Fruit fly (Drosophila melanogaster): ENCODE measurements around the gene VhaM9.7-a.

Gene VhaM9.7-a

dm6 chr3L:4228187-4228836, 34.2 kb upstream of the VhaM9.7-a start (continued):
- peak; percentile 90 for TF ChIP-seq CG4404 (GFP tag; IDR thresholded peaks at IDR 0.05)
- peak; percentile 98 for TF ChIP-seq Xrp1 (GFP tag; IDR thresholded peaks at IDR 0.05)
- TF ChIP-seq CG8765 (GFP tag; IDR thresholded peaks at IDR 0.05) = peak; percentile 76; the same call in 1 of the 2 replicates
- TF ChIP-seq fd3F (GFP tag; optimal IDR thresholded peaks at IDR 0.05) = peak; percentile 84
- peak; percentile 97 for TF ChIP-seq CG8388 (GFP tag; optimal IDR thresholded peaks at IDR 0.05)
- peak; percentile 95 for TF ChIP-seq pnt (GFP tag; optimal IDR thresholded peaks at IDR 0.05)
- peak; percentile 96 for TF ChIP-seq CG5245 (GFP tag; optimal IDR thresholded peaks at IDR 0.05)
- TF ChIP-seq fu2 (GFP tag; optimal IDR thresholded peaks at IDR 0.05) = peak; percentile 84
- TF ChIP-seq Sry-β (GFP tag; optimal IDR thresholded peaks at IDR 0.05) = peak; percentile 57
- peak; percentile 87 for TF ChIP-seq CG4854 (GFP tag; optimal IDR thresholded peaks at IDR 0.05)
- TF ChIP-seq lmd (GFP tag; IDR thresholded peaks at IDR 0.05) = peak; percentile 97
- peak; percentile 95 for TF ChIP-seq CG10209 (GFP tag; optimal IDR thresholded peaks at IDR 0.05)
- TF ChIP-seq cwo (GFP tag; optimal IDR thresholded peaks at IDR 0.05) = peak; percentile 85
- TF ChIP-seq Aef1 (GFP tag; IDR thresholded peaks at IDR 0.05) = peak; percentile 95
- no peak for TF ChIP-seq br (optimal IDR thresholded peaks at IDR 0.05)
- TF ChIP-seq cato (GFP tag; optimal IDR thresholded peaks at IDR 0.05; ENCODE audit: borderline replicate concordance) = peak; percentile 90
- peak; percentile 93 for TF ChIP-seq Spps (tag; optimal IDR thresholded peaks at IDR 0.05)
- peak; percentile 83 for TF ChIP-seq da (GFP tag; optimal IDR thresholded peaks at IDR 0.05)
- peak; percentile 93 for TF ChIP-seq CG12942 (GFP tag; optimal IDR thresholded peaks at IDR 0.05)
- peak; percentile 98 for TF ChIP-seq CG13424 (tag; optimal IDR thresholded peaks at IDR 0.05)
- TF ChIP-seq Bteb2 (GFP tag; optimal IDR thresholded peaks at IDR 0.05) = peak; percentile 82
- peak; percentile 93 for TF ChIP-seq Camta (GFP tag; optimal IDR thresholded peaks at IDR 0.05)
- TF ChIP-seq CG3838 (GFP tag; optimal IDR thresholded peaks at IDR 0.05) = peak; percentile 87
- TF ChIP-seq bsh (GFP tag; optimal IDR thresholded peaks at IDR 0.05) = peak; percentile 95 to 99
- peak; percentile 67 for TF ChIP-seq pros (GFP tag; optimal IDR thresholded peaks at IDR 0.05)
- TF ChIP-seq bowl (GFP tag; IDR thresholded peaks at IDR 0.05) = peak; percentile 93
- TF ChIP-seq C15 (GFP tag; IDR thresholded peaks at IDR 0.05) = peak; percentile 90; the same call in 2 of the 3 replicates
- peak; percentile 97 for TF ChIP-seq croc (GFP tag; conservative IDR thresholded peaks at IDR 0.05)
- peak; percentile 92 for TF ChIP-seq chn (GFP tag; optimal IDR thresholded peaks at IDR 0.05)
- peak; percentile 88 for TF ChIP-seq repo (GFP tag; optimal IDR thresholded peaks at IDR 0.05)
- peak; percentile 87 for TF ChIP-seq dan (GFP tag; IDR thresholded peaks at IDR 0.05)
- peak; percentile 82 for TF ChIP-seq CG13296 (GFP tag; optimal IDR thresholded peaks at IDR 0.05)
- no peak for TF ChIP-seq fru (optimal IDR thresholded peaks at IDR 0.05)
- peak; percentile 95 for TF ChIP-seq CG32767 (GFP tag; IDR thresholded peaks at IDR 0.05)
- TF ChIP-seq Adf1 (GFP tag; IDR thresholded peaks at IDR 0.05) = peak; percentile 52
- peak; percentile 94 for TF ChIP-seq tap (tag; optimal IDR thresholded peaks at IDR 0.05)
- peak; percentile 98 for TF ChIP-seq CG31441 (GFP tag; IDR thresholded peaks at IDR 0.05)
- TF ChIP-seq Stat92E (GFP tag; optimal IDR thresholded peaks at IDR 0.05) = peak in 1 of 3 experiments; percentile 93
- TF ChIP-seq H2.0 (GFP tag; IDR thresholded peaks at IDR 0.05) = peak; percentile 96
- peak; percentile 56 for TF ChIP-seq MESR4 (GFP tag; optimal IDR thresholded peaks at IDR 0.05)
- TF ChIP-seq BtbVII (GFP tag; optimal IDR thresholded peaks at IDR 0.05) = peak; percentile 90
- peak; percentile 70 for TF ChIP-seq Dip3 (GFP tag; optimal IDR thresholded peaks at IDR 0.05)
- peak; percentile 94 for TF ChIP-seq Side (GFP tag; optimal IDR thresholded peaks at IDR 0.05)
- TF ChIP-seq CG13287 (GFP tag; IDR thresholded peaks at IDR 0.05; ENCODE audit: partially characterized antibody) = no peak
- peak; percentile 84 for TF ChIP-seq tio (GFP tag; optimal IDR thresholded peaks at IDR 0.05)
- peak; percentile 88 for TF ChIP-seq CG1647 (GFP tag; optimal IDR thresholded peaks at IDR 0.05)
- TF ChIP-seq CG7357 (GFP tag; IDR thresholded peaks at IDR 0.05) = peak; percentile 90
- peak; percentile 97 for TF ChIP-seq Blimp-1 (GFP tag; optimal IDR thresholded peaks at IDR 0.05)
- TF ChIP-seq kah (GFP tag; optimal IDR thresholded peaks at IDR 0.05) = peak; percentile 96
- TF ChIP-seq CG32772 (GFP tag; IDR thresholded peaks at IDR 0.05) = peak; percentile 97
